Worm (Caenorhabditis elegans) whole organism, L4 larva: Measurements from ENCODE around the gene srd-13.
A peak's percentile ranks its signal among the peaks of the same experiment; 100 is the strongest.

Source experiments
- lin-1 ChIP-seq: fragments of 200-800 bp; sonication (Bioruptor generic); IDR thresholded peaks from 2 replicates; pipeline ENCODE4 v1.3.6; 2022; ENCODE audit warnings: missing genetic modification reagents, missing genetic modification characterization, missing compliant biosample characterization
- skn-1 ChIP-seq: fragments of 150-350 bp; optimal IDR thresholded peaks from 2 replicates; lab custom pipeline; 2014; ENCODE audit warnings: missing biosample characterization, missing genetic modification characterization
- unc-62 ChIP-seq, 3 experiments: fragments of 150-350 bp in 1 of 3; sonication (generic microtip); optimal IDR thresholded peaks in 2 of 3; peaks in 1 of 3; 1 replicate in 1 of 3; 2 replicates in 2 of 3; lab custom pipeline; 2014 to 2017; ENCODE audit warnings: missing biosample characterization in 3 of 3, missing genetic modification characterization in 3 of 3, missing genetic modification reagents in 3 of 3, missing genotype in 1 of 3

DNA sequence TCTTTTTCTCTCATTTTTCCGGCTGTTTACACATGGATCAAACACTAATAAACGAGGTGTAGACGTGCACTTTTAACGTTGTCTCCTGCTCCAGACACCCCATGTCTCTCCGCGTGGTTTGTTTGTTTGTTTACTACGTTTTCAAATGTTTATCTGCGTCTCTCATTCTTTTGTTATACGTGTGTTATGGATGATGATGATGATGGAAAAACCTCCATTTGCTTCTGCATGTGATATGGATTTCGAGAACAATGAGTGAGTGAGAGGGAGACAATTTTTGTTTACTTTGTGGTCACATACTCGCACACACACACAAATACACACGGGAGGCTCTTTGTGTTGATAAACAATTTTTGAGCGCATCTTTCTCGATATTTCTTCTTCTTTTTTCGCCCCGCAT, 31.0 kb downstream of the srd-13 start:
- no peak for TF ChIP-seq skn-1 (tag; lab: Kevin White, UChicago)
- TF ChIP-seq lin-1 (GFP tag; lab: Robert Waterston, UW) = no peak
- peak in 1 of 2 experiments; percentile 67 for TF ChIP-seq unc-62 (GFP tag; optimal IDR thresholded peaks at IDR 0.05 in 1 of 2; lab: Kevin White, UChicago)
- no peak for TF ChIP-seq unc-62 (tag; optimal IDR thresholded peaks at IDR 0.05; lab: Kevin White, UChicago)
